Worm (Caenorhabditis elegans) whole organism, dauer: Measurements from ENCODE around the gene F22D3.4.

Experiments used
- unc-62 ChIP-seq: sonication (generic microtip); optimal IDR thresholded peaks from 2 replicates; lab custom pipeline; 2017; ENCODE audit warnings: missing biosample characterization, missing genetic modification reagents, missing genetic modification characterization

The F22D3.4 gene

ce11 chrII:6884568-6884967 is 42.8 kb downstream of the F22D3.4 start:
- TF ChIP-seq unc-62 (GFP tag; lab: Kevin White, UChicago): no peak

- no peak for TF ChIP-seq unc-62 (GFP tag; lab: Kevin White, UChicago)
Measured at ce11 chrII:6883716-6884115, 43.7 kb downstream of the F22D3.4 start, which contains the start of gene pmp-1. Gene pmp-1, minus strand, starts transcription at chrII:6883754.

ce11 chrII:6882335-6882734 is 45.1 kb downstream of the F22D3.4 start:
- no peak for TF ChIP-seq unc-62 (GFP tag; lab: Kevin White, UChicago)

ce11 chrII:6880067-6880466 is 47.3 kb downstream of the F22D3.4 start, which contains the start of gene C44B7.7:
Gene C44B7.7, minus strand, starts transcription at chrII:6880167.
- TF ChIP-seq unc-62 (GFP tag; lab: Kevin White, UChicago): no peak

- no peak for TF ChIP-seq unc-62 (GFP tag; lab: Kevin White, UChicago)
Measured at ce11 chrII:6877881-6878280, 49.5 kb downstream of the F22D3.4 start.

ce11 chrII:6876957-6877356 is 50.4 kb downstream of the F22D3.4 start, which contains the start of gene slc-36.5:
Gene slc-36.5, minus strand, starts transcription at chrII:6877057.
- TF ChIP-seq unc-62 (GFP tag; lab: Kevin White, UChicago): no peak
